Fruit fly (Drosophila melanogaster) whole organism, embryonic: Measurements from ENCODE around the gene CG12116.

Source experiments
- CG34376 ChIP-seq: fragments of 200-800 bp; sonication (Bioruptor generic); optimal IDR thresholded peaks from 2 replicates; lab custom pipeline; 2018; ENCODE audit warnings: missing biosample characterization, mild to moderate bottlenecking, missing genetic modification characterization
- Eip74EF ChIP-seq, 2 experiments: fragments of 200-800 bp in 1 of 2; fragments of >200 bp in 1 of 2; sonication (Bioruptor generic) in 1 of 2; optimal IDR thresholded peaks; 2 replicates each; lab custom pipeline; 2017 to 2019; ENCODE audit warnings: missing biosample characterization in 2 of 2, missing genetic modification characterization in 2 of 2, mild to moderate bottlenecking in 1 of 2, moderate library complexity in 1 of 2
- Opbp ChIP-seq: fragments of 200-800 bp; sonication (Bioruptor generic); IDR thresholded peaks from 3 replicates; pipeline ENCODE4 v1.3.6; 2022; ENCODE audit warnings: missing biosample characterization, missing genetic modification characterization; ENCODE audit not compliant: partially characterized antibody
- abd-A ChIP-seq: fragments of 200-800 bp; sonication (Bioruptor generic); optimal IDR thresholded peaks from 3 replicates; lab custom pipeline; 2019; ENCODE audit warnings: missing biosample characterization, mild to moderate bottlenecking, missing genetic modification characterization, moderate library complexity

DNA sequence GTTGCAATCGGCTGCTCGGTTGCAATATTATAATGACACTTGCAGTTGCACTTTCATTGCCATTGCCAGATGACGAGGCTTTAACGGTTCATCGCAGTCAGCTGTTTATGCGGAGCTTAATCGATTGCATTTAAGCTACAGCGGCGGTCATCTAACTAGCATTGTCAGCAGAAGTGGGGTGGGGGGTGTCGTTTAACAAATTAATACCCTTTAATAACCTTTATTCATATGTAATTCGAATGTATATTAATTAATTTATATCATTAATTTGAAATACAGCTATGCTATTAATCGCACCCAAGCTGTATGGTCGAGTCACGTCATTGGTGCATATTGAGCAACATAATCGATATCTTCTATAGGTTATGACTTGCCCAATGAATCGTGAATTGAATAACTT lies 24.0 kb upstream of the CG12116 start:
- TF ChIP-seq Eip74EF (GFP tag; optimal IDR thresholded peaks at IDR 0.05; lab: Kevin White, UChicago), result peak in 1 of 2 experiments; percentile 65
- no peak for TF ChIP-seq CG34376
- TF ChIP-seq abd-A (tag; lab: Kevin White, UChicago), result no peak
- TF ChIP-seq Opbp (GFP tag; lab: Robert Waterston, UW), result no peak
